Worm (Caenorhabditis elegans): ENCODE data around the gene scav-3.

The scav-3 gene

DNA sequence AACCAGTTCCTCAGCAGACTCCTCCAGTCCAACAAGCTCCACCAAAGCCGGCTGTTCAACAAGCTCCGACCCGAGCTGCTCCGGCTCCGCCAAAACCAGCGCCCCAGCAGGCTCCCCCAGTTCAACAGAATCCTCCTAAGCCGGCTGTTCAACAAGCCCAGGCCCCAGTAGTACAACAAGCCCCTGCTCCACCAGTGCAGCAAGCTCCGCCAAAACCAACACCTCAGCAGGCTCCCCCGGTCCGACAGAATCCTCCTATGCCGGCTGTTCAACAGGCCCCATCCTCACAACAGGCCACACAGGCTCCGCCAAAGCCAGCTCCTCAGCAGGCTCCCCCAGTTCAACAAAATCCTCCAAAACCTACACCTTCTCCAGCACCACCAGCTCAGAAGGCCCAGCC lies 13.9 kb upstream of the scav-3 start:
- TF ChIP-seq saeg-2 (GFP tag; IDR thresholded peaks at IDR 0.05) (no peak), ztf-7 (tag; optimal IDR thresholded peaks at IDR 0.05) (no peak), set-16 (GFP tag; IDR thresholded peaks at IDR 0.05) (peak; percentile 91), spr-1 (tag; optimal IDR thresholded peaks at IDR 0.05) (no peak), aha-1 (tag) (peak; percentile 39), ceh-32 (tag; optimal IDR thresholded peaks at IDR 0.05; ENCODE audit: poor library complexity) (no peak)

DNA sequence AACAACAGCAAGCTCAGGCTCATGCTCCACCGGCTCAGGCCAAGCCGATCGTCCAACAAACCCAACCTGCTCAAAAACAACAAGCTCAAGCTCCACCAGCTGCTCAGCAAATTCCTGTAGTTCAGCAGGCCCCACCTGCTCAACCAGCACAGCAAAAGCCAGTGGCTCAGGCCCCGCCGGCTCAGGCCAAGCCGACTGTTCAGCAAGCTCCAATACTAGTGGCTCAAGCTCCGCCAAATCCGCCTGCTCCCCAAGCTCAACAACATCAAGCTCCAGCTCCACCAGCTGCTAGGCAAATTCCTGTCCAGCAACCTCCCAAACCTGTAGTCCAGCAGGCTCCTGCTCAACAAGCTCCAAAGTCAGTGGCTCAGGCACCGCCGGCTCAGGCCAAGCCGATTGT lies 13.2 kb upstream of the scav-3 start:
- TF ChIP-seq Y75B8A.6 (GFP tag; IDR thresholded peaks at IDR 0.05) (no peak), set-16 (GFP tag; IDR thresholded peaks at IDR 0.05) (peak; percentile 88)

DNA sequence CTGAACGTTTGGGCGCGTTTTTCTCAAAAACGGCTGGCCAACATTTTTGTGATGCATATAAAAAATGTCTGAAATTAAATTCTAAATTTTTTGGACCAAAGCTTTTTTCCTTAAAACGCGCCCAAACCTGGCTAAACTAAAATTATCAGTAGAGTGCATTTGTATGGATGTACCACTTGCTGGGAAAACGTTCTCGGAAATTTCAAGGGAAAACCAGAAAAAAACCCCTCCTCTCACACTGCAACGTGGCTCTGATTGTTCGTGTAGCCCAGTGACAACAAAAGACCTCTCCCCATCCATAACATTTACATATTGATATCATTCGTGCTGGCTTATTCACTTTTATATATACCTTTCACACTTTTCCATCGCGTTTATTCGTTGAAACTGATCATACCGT lies 12.2 kb upstream of the scav-3 start, which contains the start of gene Y49E10.29:
Y49E10.29 (plus strand) TSS at position 301 of the 400 bp plus-strand sequence.
- TF ChIP-seq hlh-11 (tag; optimal IDR thresholded peaks at IDR 0.05) (no peak), lin-38 (GFP tag; IDR thresholded peaks at IDR 0.05) (no peak), ceh-44 (GFP tag; IDR thresholded peaks at IDR 0.05) (no peak), arid-1 (GFP tag; conservative IDR thresholded peaks at IDR 0.05) (no peak), tra-1 (GFP tag; IDR thresholded peaks at IDR 0.05) (no peak), zfp-3 (GFP tag; conservative IDR thresholded peaks at IDR 0.05) (no peak), lin-1 (GFP tag; IDR thresholded peaks at IDR 0.05) (no peak), pqm-1 (tag; optimal IDR thresholded peaks at IDR 0.05) (no peak), lin-29 (GFP tag; IDR thresholded peaks at IDR 0.05) (no peak), unc-62 (GFP tag; optimal IDR thresholded peaks at IDR 0.05 in 1 of 2) (no peak), unc-62 (tag; optimal IDR thresholded peaks at IDR 0.05) (no peak), ztf-11 (tag; optimal IDR thresholded peaks at IDR 0.05) (no peak), aly-2 (tag; optimal IDR thresholded peaks at IDR 0.05) (no peak), mdt-29 (GFP tag; IDR thresholded peaks at IDR 0.05) (no peak), skn-1 (tag; optimal IDR thresholded peaks at IDR 0.05) (no peak), egl-43 (GFP tag; IDR thresholded peaks at IDR 0.05) (no peak), zip-11 (GFP tag; IDR thresholded peaks at IDR 0.05) (no peak)

DNA sequence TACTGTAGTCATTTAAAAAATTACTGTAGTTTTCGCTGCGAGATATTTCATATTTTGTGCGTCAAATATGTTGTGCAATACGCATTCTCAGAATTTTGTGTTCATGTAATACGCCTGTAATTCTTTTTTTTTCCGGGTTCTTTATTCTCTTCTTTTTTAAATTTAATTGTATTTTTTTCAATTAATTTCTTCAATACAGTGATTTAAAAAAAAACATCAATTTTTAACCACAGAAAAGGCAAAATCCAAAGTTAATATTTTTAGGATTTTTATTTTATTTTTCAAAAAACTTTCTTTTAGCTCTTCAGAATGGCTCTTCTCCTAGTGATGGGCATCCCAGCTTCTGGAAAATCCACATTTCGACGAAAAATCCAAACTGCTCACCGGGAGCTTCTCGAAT lies 9.7 kb upstream of the scav-3 start, which contains the start of gene pstk-1:
pstk-1 (plus strand) TSS at position 301 of the 400 bp plus-strand sequence.
- TF ChIP-seq Y75B8A.6 (GFP tag; IDR thresholded peaks at IDR 0.05) (no peak), dmd-8 (GFP tag; IDR thresholded peaks at IDR 0.05) (no peak), madf-5 (GFP tag; IDR thresholded peaks at IDR 0.05) (no peak), unc-130 (GFP tag; optimal IDR thresholded peaks at IDR 0.05) (no peak), saeg-2 (GFP tag; IDR thresholded peaks at IDR 0.05) (no peak), hlh-30 (tag; optimal IDR thresholded peaks at IDR 0.05; ENCODE audit: insufficient read depth) (no peak), ceh-44 (GFP tag; IDR thresholded peaks at IDR 0.05) (no peak), lin-38 (GFP tag; IDR thresholded peaks at IDR 0.05) (no peak), lsy-2 (tag; optimal IDR thresholded peaks at IDR 0.05) (no peak)

DNA sequence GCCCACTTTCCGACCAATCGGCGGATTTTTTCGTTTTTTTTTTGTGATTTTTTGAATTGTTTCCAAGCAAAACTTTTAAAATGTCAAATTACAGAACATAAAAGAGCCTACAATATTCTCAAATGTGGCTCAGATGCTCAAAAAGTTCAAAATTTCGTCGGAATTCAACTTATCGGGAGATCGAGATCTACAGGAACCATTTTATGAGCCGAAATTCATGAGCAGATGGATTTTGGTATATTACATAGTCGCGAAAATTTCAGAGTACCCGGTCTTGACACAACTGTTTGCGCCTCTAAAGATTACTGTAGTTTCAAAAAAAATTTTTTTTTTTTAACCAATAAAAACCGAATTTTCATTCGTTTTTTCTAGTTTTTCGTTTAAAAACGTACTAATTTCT lies 2.3 kb upstream of the scav-3 start:
- no peak for TF ChIP-seq php-3 (GFP tag; IDR thresholded peaks at IDR 0.05)
- peak; percentile 92 for TF ChIP-seq aha-1 (tag)

DNA sequence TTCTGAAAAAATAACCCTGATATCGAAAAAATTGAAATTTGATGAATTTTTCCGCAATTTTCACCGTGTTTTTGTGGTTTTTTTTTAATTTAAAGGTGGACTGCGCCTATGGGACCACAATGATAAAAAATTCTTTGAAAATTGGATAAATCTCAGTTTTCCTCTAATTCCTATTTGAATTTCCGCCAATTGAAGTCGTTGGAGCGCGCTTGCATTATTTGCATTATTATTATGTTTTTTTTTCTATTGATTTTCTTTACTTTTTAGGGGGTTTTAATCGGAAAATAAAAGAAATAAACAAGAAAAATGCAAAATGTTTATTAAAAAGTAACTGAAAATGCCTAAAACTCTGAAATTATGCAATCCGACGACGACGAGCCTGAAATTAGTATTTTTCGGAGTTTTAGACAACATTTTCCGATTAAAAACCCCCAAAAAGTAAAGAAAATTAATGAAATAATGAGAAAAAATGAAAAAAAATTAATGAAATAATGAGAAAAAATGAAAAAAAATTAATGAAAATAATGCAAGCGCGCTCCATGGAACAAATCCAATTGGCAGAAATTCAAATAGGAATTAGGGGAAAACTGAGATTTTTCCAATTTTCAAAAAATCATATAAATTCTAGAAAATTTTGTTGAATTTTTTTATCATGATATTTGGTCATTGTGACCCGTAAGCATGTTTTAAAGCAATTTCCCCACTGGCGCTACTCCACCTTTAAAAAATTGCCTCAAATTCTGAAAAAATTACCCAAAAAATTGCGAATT lies 814 bp downstream of the scav-3 start:
- TF ChIP-seq pha-4 (GFP tag; IDR thresholded peaks at IDR 0.05) (no peak), pha-4 (tag; optimal IDR thresholded peaks at IDR 0.05) (no peak), aha-1 (tag) (peak; percentile 49), zfp-3 (GFP tag; conservative IDR thresholded peaks at IDR 0.05) (no peak), Y105C5A.15 (GFP tag; IDR thresholded peaks at IDR 0.05) (no peak), madf-9 (GFP tag; conservative IDR thresholded peaks at IDR 0.05) (no peak), zip-2 (tag; optimal IDR thresholded peaks at IDR 0.05) (no peak), lin-38 (GFP tag; IDR thresholded peaks at IDR 0.05) (peak; percentile 67), nhr-25 (tag; optimal IDR thresholded peaks at IDR 0.05; ENCODE audit: borderline replicate concordance, insufficient read depth) (no peak), saeg-2 (GFP tag; IDR thresholded peaks at IDR 0.05) (no peak), nhr-6 (tag; optimal IDR thresholded peaks at IDR 0.05) (no peak), lin-1 (GFP tag; IDR thresholded peaks at IDR 0.05) (no peak), daf-8 (GFP tag; IDR thresholded peaks at IDR 0.05) (no peak), egl-27 (tag; optimal IDR thresholded peaks at IDR 0.05) (no peak), hif-1 (tag; optimal IDR thresholded peaks at IDR 0.05) (no peak), F49E8.2 (tag; optimal IDR thresholded peaks at IDR 0.05; ENCODE audit: borderline replicate concordance) (no peak), lsy-2 (tag; optimal IDR thresholded peaks at IDR 0.05) (peak in 1 of 2 experiments; percentile 33)

Data from whole organism, L4 larva.